Fruit fly (Drosophila melanogaster): Measurements from ENCODE around the gene CG13046.

CG13046 gene

DNA sequence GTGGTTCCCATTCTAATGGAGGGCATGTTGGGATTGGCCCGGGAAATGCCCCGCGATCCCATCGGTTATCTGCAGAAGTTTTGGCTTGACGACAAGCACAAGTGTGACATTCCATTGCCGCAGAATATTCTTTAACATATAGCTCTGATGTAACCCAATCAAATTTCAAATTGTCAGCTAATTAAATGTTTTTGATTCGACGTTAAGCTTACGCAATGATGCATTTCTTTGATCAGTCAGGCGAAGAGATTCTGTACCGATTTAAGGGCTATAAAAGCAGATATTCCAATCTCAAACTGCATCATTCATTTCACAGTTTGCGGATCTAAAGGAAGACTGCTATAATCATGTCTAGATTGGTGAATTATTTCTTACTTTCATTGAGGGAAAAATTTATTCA, 43.4 kb upstream of the CG13046 start, which contains the start of gene retinin:
Gene retinin, plus strand, starts transcription at position 301 of the 400 bp plus-strand sequence.
- TF ChIP-seq Hnf4 (GFP tag; optimal IDR thresholded peaks at IDR 0.05) (no peak), Mio (GFP tag; optimal IDR thresholded peaks at IDR 0.05) (no peak), Jra (GFP tag; optimal IDR thresholded peaks at IDR 0.05) (no peak), Hr83 (GFP tag; optimal IDR thresholded peaks at IDR 0.05; ENCODE audit: poor library complexity, severe bottlenecking) (no peak), Vsx2 (GFP tag; optimal IDR thresholded peaks at IDR 0.05; ENCODE audit: partially characterized antibody) (no peak), sage (GFP tag; optimal IDR thresholded peaks at IDR 0.05) (no peak)

DNA sequence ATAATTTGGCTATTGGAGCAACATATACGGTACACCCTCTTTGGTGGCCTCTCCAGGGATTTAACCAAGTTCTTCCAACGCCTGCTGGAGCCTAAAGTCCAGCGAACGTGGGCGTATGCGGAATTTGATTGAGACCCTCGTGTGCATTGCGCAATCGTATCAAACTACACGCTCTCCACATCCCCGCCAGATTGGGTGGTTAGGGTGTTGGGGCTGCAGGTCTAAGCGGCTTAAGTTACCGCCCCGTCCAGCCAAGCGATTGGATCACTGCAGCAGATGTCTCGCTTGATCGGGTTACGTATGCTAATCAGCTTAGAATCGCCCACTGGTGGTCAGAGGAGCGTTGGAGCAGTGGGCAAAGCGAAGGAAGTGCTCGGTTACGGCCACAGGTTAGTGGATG, 42.5 kb upstream of the CG13046 start, which contains the start of gene CG33060:
Gene CG33060, plus strand, starts transcription at position 301 of the 400 bp plus-strand sequence.
- no peak for TF ChIP-seq HLH106 (tag; optimal IDR thresholded peaks at IDR 0.05)
- TF ChIP-seq Hr83 (GFP tag; optimal IDR thresholded peaks at IDR 0.05; ENCODE audit: poor library complexity, severe bottlenecking): no peak
- TF ChIP-seq lola (GFP tag; optimal IDR thresholded peaks at IDR 0.05): no peak
- no peak for TF ChIP-seq Dfd (GFP tag; optimal IDR thresholded peaks at IDR 0.05)
- no peak for TF ChIP-seq N (GFP tag; optimal IDR thresholded peaks at IDR 0.05)
- TF ChIP-seq pan (optimal IDR thresholded peaks at IDR 0.05): no peak
- TF ChIP-seq usp (GFP tag; optimal IDR thresholded peaks at IDR 0.05): no peak

DNA sequence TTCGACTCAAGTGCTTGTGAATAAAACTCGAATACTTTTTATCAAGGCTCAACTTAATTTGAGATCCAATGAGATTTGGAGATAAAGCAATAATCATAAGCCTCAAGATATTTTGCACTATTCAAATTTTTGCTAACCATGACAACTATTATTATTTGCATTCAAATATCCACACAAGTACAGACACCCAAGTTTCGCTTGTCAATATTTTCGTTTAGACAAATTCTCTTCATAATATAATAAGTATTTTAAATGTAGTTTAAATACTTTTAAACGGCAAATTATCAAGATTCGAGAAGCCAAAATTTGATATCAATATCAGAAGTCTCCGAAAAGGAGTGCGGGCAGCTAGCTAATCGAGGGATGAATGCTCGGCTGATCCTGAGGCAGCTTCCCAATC, 41.3 kb upstream of the CG13046 start, which contains the start of gene CG33061:
Gene CG33061, plus strand, starts transcription at position 301 of the 400 bp plus-strand sequence.
- TF ChIP-seq brk (GFP tag; optimal IDR thresholded peaks at IDR 0.05): no peak
- no peak for TF ChIP-seq dsf (GFP tag; optimal IDR thresholded peaks at IDR 0.05; ENCODE audit: borderline replicate concordance)

DNA sequence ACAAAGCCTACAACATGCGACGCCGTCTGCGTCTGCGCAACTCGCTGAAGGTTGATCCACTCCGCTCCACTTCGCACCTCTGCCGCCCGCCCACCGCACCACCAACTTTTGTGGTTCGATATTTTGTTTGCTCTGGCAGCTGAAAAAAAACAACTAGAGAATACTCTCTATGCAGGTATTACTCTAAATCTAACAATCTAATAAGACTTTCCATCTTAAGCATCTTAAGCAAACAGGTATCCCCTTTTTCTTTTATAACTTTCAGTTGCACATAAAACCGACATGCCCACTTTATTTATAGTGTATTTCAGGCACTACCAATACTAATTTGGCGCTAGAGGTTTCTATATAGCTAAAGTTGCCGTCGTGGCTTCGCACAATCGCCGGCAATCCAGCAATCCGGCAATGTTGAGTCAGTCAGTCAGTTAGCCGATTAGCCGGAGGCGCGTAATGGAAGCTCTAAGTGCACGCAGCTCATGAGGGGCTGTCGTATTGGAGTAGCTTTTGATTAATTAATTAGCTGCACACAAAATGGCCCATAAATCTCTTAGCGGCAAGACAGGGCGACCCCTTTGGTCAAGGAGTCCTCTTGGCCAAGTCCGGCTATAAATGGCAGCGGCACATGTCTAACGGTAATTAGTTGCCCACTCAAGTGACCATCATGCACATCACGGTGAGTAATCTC, 40.1 kb upstream of the CG13046 start, which contains the start of gene CG13058:
Gene CG13058, plus strand, starts transcription at position 635 of the 685 bp plus-strand sequence.
- TF ChIP-seq Myc (optimal IDR thresholded peaks at IDR 0.05) (no peak), sv (GFP tag; optimal IDR thresholded peaks at IDR 0.05) (peak; percentile 50)

DNA sequence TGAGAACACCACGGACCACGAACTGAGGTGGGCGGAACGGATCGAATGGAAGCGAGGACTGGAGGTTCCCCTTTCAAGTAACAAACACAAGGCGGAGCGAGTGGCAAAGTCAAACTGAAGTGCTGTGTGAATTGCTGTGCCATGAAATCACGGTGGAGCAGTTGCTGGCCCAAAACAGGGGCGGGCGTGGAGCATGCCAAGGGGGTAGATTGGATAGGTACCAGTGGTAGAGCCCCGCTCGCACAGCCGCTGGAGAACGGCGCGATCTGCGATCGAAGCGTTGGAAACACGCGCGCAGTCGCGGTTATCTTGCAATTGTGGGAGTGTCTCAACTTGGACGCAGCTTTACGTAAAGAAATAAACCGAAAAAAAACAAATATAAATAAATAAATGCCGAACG, 39.6 kb upstream of the CG13046 start, which contains the start of gene CG13038:
Gene CG13038, minus strand, starts transcription at position 118 of the 400 bp plus-strand sequence.
- TF ChIP-seq sage (GFP tag; optimal IDR thresholded peaks at IDR 0.05) (no peak), dmrt93B (GFP tag; optimal IDR thresholded peaks at IDR 0.05) (no peak), N (GFP tag; optimal IDR thresholded peaks at IDR 0.05) (no peak), Dif (GFP tag; optimal IDR thresholded peaks at IDR 0.05; ENCODE audit: partially characterized antibody) (no peak), CrebA (GFP tag; optimal IDR thresholded peaks at IDR 0.05; ENCODE audit: borderline replicate concordance) (no peak), pan (optimal IDR thresholded peaks at IDR 0.05) (no peak), sv (GFP tag; optimal IDR thresholded peaks at IDR 0.05) (no peak), Hr78 (GFP tag; optimal IDR thresholded peaks at IDR 0.05) (no peak), h (GFP tag; optimal IDR thresholded peaks at IDR 0.05) (peak; percentile 8), Hr83 (GFP tag; optimal IDR thresholded peaks at IDR 0.05; ENCODE audit: poor library complexity, severe bottlenecking) (no peak), woc (GFP tag; optimal IDR thresholded peaks at IDR 0.05) (no peak), tai (GFP tag; optimal IDR thresholded peaks at IDR 0.05) (no peak), fru (GFP tag; optimal IDR thresholded peaks at IDR 0.05) (peak; percentile 7), foxo (GFP tag; optimal IDR thresholded peaks at IDR 0.05) (no peak), Abd-B (GFP tag; optimal IDR thresholded peaks at IDR 0.05) (no peak), HLH106 (tag; optimal IDR thresholded peaks at IDR 0.05) (no peak)

dm6 chr3L:16326657-16327056, 38.4 kb upstream of the CG13046 start, which contains the start of the genes CG13040 and CG13039:
Gene CG13040 (minus strand): TSS chr3L:16326757.
Gene CG13039 (minus strand): TSS chr3L:16326762.
- TF ChIP-seq Vsx2 (GFP tag; optimal IDR thresholded peaks at IDR 0.05; ENCODE audit: partially characterized antibody) (no peak), Myc (optimal IDR thresholded peaks at IDR 0.05) (no peak), N (GFP tag; optimal IDR thresholded peaks at IDR 0.05) (no peak), sage (GFP tag; optimal IDR thresholded peaks at IDR 0.05) (no peak), brk (GFP tag; optimal IDR thresholded peaks at IDR 0.05) (no peak), h (GFP tag; optimal IDR thresholded peaks at IDR 0.05) (no peak), dsf (GFP tag; optimal IDR thresholded peaks at IDR 0.05; ENCODE audit: borderline replicate concordance) (no peak), ey (GFP tag; optimal IDR thresholded peaks at IDR 0.05) (no peak)

Measured in whole organism, wandering third instar larva.